Fruit fly (Drosophila melanogaster): ENCODE data around the gene Dref.

Gene Dref

DNA sequence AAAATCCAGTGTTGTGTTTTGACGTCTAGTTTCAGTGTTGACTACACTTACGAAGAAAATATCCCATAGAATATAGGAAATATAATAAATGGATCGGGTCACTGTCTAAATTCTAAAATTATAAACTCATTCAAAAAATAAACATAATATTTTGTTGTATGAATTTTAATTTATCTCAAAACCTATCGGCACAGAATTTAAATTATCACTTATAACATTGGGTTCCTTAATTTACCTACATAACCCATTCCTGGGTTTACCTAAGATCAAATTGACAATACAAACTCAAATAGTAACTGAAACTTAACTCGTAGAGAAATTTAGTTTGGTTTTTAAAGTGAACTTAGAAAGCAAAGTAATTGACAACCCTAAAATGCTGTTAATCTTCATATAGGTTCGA, 29.5 kb upstream of the Dref start (continued):
- TF ChIP-seq CG2116 (GFP tag; optimal IDR thresholded peaks at IDR 0.05) (peak; percentile 26), CG10267 (tag; optimal IDR thresholded peaks at IDR 0.05) (peak; percentile 87), CG7839 (tag; optimal IDR thresholded peaks at IDR 0.05) (no peak), Usf (GFP tag; optimal IDR thresholded peaks at IDR 0.05) (peak; percentile 0), ci (GFP tag; IDR thresholded peaks at IDR 0.05) (no peak), BEAF-32 (GFP tag; optimal IDR thresholded peaks at IDR 0.05) (peak; percentile 14), row (GFP tag; IDR thresholded peaks at IDR 0.05) (peak; percentile 53; the same call in 1 of the 3 replicates), wor (GFP tag; IDR thresholded peaks at IDR 0.05) (no peak), lola (GFP tag; optimal IDR thresholded peaks at IDR 0.05) (peak in 1 of 3 experiments; percentile 55), tll (GFP tag; optimal IDR thresholded peaks at IDR 0.05) (no peak), ap (GFP tag; IDR thresholded peaks at IDR 0.05) (peak; percentile 30; the same call in 1 of the 2 replicates), D (optimal IDR thresholded peaks at IDR 0.05) (no peak), D (GFP tag; optimal IDR thresholded peaks at IDR 0.05) (no peak), trem (tag; optimal IDR thresholded peaks at IDR 0.05) (peak; percentile 60), Xrp1 (GFP tag; IDR thresholded peaks at IDR 0.05) (peak; percentile 22; the same call in 1 of the 2 replicates), CG15696 (tag; optimal IDR thresholded peaks at IDR 0.05) (peak; percentile 41), dpn (GFP tag; optimal IDR thresholded peaks at IDR 0.05) (peak in 1 of 2 experiments; percentile 23), zen (tag; optimal IDR thresholded peaks at IDR 0.05) (peak; percentile 28), CG12659 (GFP tag; optimal IDR thresholded peaks at IDR 0.05) (peak; percentile 9), HLH4C (GFP tag; IDR thresholded peaks at IDR 0.05; ENCODE audit: partially characterized antibody) (no peak), mld (GFP tag; IDR thresholded peaks at IDR 0.05; ENCODE audit: partially characterized antibody) (no peak), Oli (tag; optimal IDR thresholded peaks at IDR 0.05) (peak; percentile 24), CoRest (tag; optimal IDR thresholded peaks at IDR 0.05) (peak; percentile 50), Sry-δ (GFP tag; optimal IDR thresholded peaks at IDR 0.05) (peak; percentile 13), bsh (GFP tag; optimal IDR thresholded peaks at IDR 0.05) (peak in 1 of 2 experiments; percentile 23), stwl (tag; optimal IDR thresholded peaks at IDR 0.05) (peak; percentile 74), sens (GFP tag) (peak; percentile 82), pnt (GFP tag; optimal IDR thresholded peaks at IDR 0.05) (peak; percentile 11), gfzf (GFP tag; optimal IDR thresholded peaks at IDR 0.05) (no peak), CG11093 (GFP tag; IDR thresholded peaks at IDR 0.05) (no peak)

DNA sequence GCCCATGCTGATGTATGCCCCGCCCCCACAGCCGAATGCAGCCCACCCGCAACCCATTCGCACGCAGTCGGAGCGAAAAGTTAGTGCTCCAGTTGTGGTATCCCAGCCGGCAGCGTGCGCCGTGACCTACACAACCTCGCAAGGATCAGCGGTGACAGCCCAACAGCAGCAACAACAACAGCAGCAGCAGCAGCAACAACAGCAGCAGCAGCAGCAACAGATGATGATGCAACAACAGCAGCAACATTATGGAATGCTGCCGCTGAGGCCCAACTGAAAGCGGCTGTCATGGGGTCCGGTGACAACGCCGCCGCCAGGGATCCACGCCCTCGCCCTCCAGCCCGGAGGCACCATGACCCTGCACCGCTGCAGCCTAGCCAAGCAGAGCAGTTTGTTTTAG, 27.4 kb upstream of the Dref start:
- TF ChIP-seq maf-S (GFP tag; optimal IDR thresholded peaks at IDR 0.05) (no peak), Ets65A (GFP tag) (peak; percentile 46), CG11456 (GFP tag; IDR thresholded peaks at IDR 0.05) (0 out of 3 replicates have a peak, but pooled peaks have one; percentile 5), CG5180 (GFP tag; optimal IDR thresholded peaks at IDR 0.05) (no peak), CG12769 (tag; optimal IDR thresholded peaks at IDR 0.05) (no peak), ham (GFP tag; IDR thresholded peaks at IDR 0.05) (no peak), pfk (GFP tag; optimal IDR thresholded peaks at IDR 0.05) (no peak), en (GFP tag; optimal IDR thresholded peaks at IDR 0.05) (no peak), C15 (GFP tag; IDR thresholded peaks at IDR 0.05) (no peak), gcm (GFP tag; optimal IDR thresholded peaks at IDR 0.05) (no peak), CG4360 (GFP tag; IDR thresholded peaks at IDR 0.05) (peak; percentile 56; the same call in 1 of the 2 replicates), sna (GFP tag; IDR thresholded peaks at IDR 0.05; ENCODE audit: partially characterized antibody) (0 out of 2 replicates have a peak, but pooled peaks have one; percentile 13)

All from whole organism, embryonic.